Fruit fly (Drosophila melanogaster) whole organism: ENCODE measurements around the gene CG9114.

Source experiments
- Dll ChIP-seq: fragments of >200 bp; optimal IDR thresholded peaks from 2 replicates; lab custom pipeline; 2017
- psq ChIP-seq: fragments of >200 bp; optimal IDR thresholded peaks from 2 replicates; lab custom pipeline; 2017

- TF ChIP-seq psq (lab: Kevin White, UChicago): no peak
- no peak for TF ChIP-seq Dll (lab: Kevin White, UChicago)
These were observed 35.0 kb downstream of the CG9114 start for dm6 chrX:15297963-15298297.
